Fruit fly (Drosophila melanogaster) whole organism, embryonic: ENCODE measurements around the gene CG15461.

Source experiments
- Adf1 ChIP-seq: fragments of 200-800 bp; sonication (Bioruptor generic); IDR thresholded peaks from 2 replicates; pipeline ENCODE4 v1.3.6; 2022; ENCODE audit warnings: missing biosample characterization, missing genetic modification characterization
- Awh ChIP-seq: fragments of 200-800 bp; sonication (Bioruptor generic); IDR thresholded peaks from 2 replicates; pipeline ENCODE4, ENCODE4 v1.3.6; 2022; ENCODE audit warnings: missing biosample characterization, missing genetic modification characterization
- BtbVII ChIP-seq: fragments of 200-800 bp; sonication (Bioruptor generic); optimal IDR thresholded peaks from 3 replicates; lab custom pipeline; 2017; ENCODE audit warnings: missing biosample characterization, mild to moderate bottlenecking, missing genetic modification characterization
- CG10267 ChIP-seq: fragments of 200-800 bp; sonication (Bioruptor generic); optimal IDR thresholded peaks from 2 replicates; lab custom pipeline; 2018; ENCODE audit warnings: missing biosample characterization, mild to moderate bottlenecking, missing genetic modification characterization, moderate library complexity
- CG12299 ChIP-seq: fragments of 200-800 bp; sonication (Bioruptor generic); optimal IDR thresholded peaks from 2 replicates; lab custom pipeline; 2018; ENCODE audit warnings: missing biosample characterization, mild to moderate bottlenecking, missing genetic modification characterization
- CG13624 ChIP-seq: fragments of 200-800 bp; sonication (Bioruptor generic); optimal IDR thresholded peaks from 2 replicates; lab custom pipeline; 2016; ENCODE audit warnings: missing biosample characterization, missing genetic modification characterization
- CG13894 ChIP-seq: fragments of 200-800 bp; sonication (Bioruptor generic); optimal IDR thresholded peaks from 3 replicates; lab custom pipeline; 2018; ENCODE audit warnings: missing biosample characterization, mild to moderate bottlenecking, missing genetic modification characterization, moderate library complexity
- CG14710 ChIP-seq: fragments of 200-800 bp; sonication (Bioruptor generic); optimal IDR thresholded peaks from 3 replicates; lab custom pipeline; 2019; ENCODE audit warnings: missing biosample characterization, mild to moderate bottlenecking, missing genetic modification characterization, moderate library complexity
- CG15269 ChIP-seq: fragments of 200-800 bp; sonication (Bioruptor generic); optimal IDR thresholded peaks from 2 replicates; lab custom pipeline; 2018; ENCODE audit warnings: missing biosample characterization, mild to moderate bottlenecking, missing genetic modification characterization, moderate library complexity
- CG1647 ChIP-seq: fragments of 200-800 bp; sonication (Bioruptor generic); optimal IDR thresholded peaks from 3 replicates; lab custom pipeline; 2016; ENCODE audit warnings: missing biosample characterization, missing genetic modification characterization
- CG16779 ChIP-seq: fragments of 200-800 bp; sonication (Bioruptor generic); IDR thresholded peaks from 2 replicates; pipeline ENCODE4 v1.3.6; 2022; ENCODE audit warnings: missing biosample characterization, missing genetic modification characterization
- CG17802 ChIP-seq: fragments of 200-800 bp; sonication (Bioruptor generic); optimal IDR thresholded peaks from 2 replicates; lab custom pipeline; 2018; ENCODE audit warnings: missing biosample characterization, mild to moderate bottlenecking, missing genetic modification characterization, moderate library complexity
- CG17912 ChIP-seq: fragments of 200-800 bp; sonication (Bioruptor generic); optimal IDR thresholded peaks from 2 replicates; lab custom pipeline; 2018; ENCODE audit warnings: missing biosample characterization, mild to moderate bottlenecking, missing genetic modification characterization
- CG18011 ChIP-seq: fragments of 200-800 bp; sonication (Bioruptor generic); optimal IDR thresholded peaks from 2 replicates; lab custom pipeline; 2017; ENCODE audit warnings: missing biosample characterization, missing genetic modification characterization, mild to moderate bottlenecking, moderate library complexity, missing genotype
- CG2199 ChIP-seq: fragments of 200-800 bp; sonication (Bioruptor generic); IDR thresholded peaks from 3 replicates; pipeline ENCODE4 v1.3.6; 2022; ENCODE audit warnings: missing biosample characterization, missing genetic modification characterization
- CG30020 ChIP-seq: fragments of 200-800 bp; optimal IDR thresholded peaks from 2 replicates; lab custom pipeline; 2019; ENCODE audit warnings: missing biosample characterization, mild to moderate bottlenecking, missing genetic modification characterization, moderate library complexity
- CG31441 ChIP-seq: fragments of 200-800 bp; sonication (Bioruptor generic); IDR thresholded peaks from 2 replicates; pipeline ENCODE4 v1.3.6; 2022; ENCODE audit warnings: missing biosample characterization, missing genetic modification characterization
- CG34224 ChIP-seq: fragments of 200-800 bp; sonication (Bioruptor generic); IDR thresholded peaks from 3 replicates; pipeline ENCODE4 v1.3.6; 2022; ENCODE audit warnings: missing biosample characterization, missing genetic modification characterization; ENCODE audit not compliant: partially characterized antibody
- Doc3 ChIP-seq: fragments of 200-800 bp; sonication (Bioruptor generic); IDR thresholded peaks from 3 replicates; pipeline ENCODE4 v1.3.6; 2022; ENCODE audit warnings: missing biosample characterization, missing genetic modification characterization; ENCODE audit not compliant: partially characterized antibody
- Ets97D ChIP-seq: fragments of 200-800 bp; sonication (Bioruptor generic); optimal IDR thresholded peaks from 3 replicates; lab custom pipeline; 2016; ENCODE audit warnings: missing biosample characterization, missing genetic modification characterization
- Lpt ChIP-seq: fragments of >200 bp; optimal IDR thresholded peaks from 2 replicates; lab custom pipeline; 2018; ENCODE audit warnings: missing biosample characterization, missing genetic modification characterization
- MBD-R2 ChIP-seq: fragments of 200-800 bp; sonication (Bioruptor generic); IDR thresholded peaks from 2 replicates; pipeline ENCODE4 v1.3.6; 2022; ENCODE audit warnings: missing biosample characterization, missing genetic modification characterization
- MESR4 ChIP-seq: fragments of 200-800 bp; sonication (Bioruptor generic); optimal IDR thresholded peaks from 2 replicates; lab custom pipeline; 2018; ENCODE audit warnings: missing biosample characterization, mild to moderate bottlenecking, missing genetic modification characterization, moderate library complexity
- Myb ChIP-seq: fragments of 200-800 bp; sonication (Bioruptor generic); optimal IDR thresholded peaks from 2 replicates; lab custom pipeline; 2016; ENCODE audit warnings: missing biosample characterization, missing genetic modification characterization
- NK7.1 ChIP-seq: fragments of 200-800 bp; sonication (Bioruptor generic); optimal IDR thresholded peaks from 3 replicates; lab custom pipeline; 2016; ENCODE audit warnings: missing biosample characterization, missing genetic modification characterization
- Oli ChIP-seq: fragments of 200-800 bp; sonication (Bioruptor generic); optimal IDR thresholded peaks from 2 replicates; lab custom pipeline; 2018; ENCODE audit warnings: missing biosample characterization, mild to moderate bottlenecking, missing genetic modification characterization, moderate library complexity
- Optix ChIP-seq: fragments of 200-800 bp; sonication (Bioruptor generic); IDR thresholded peaks from 3 replicates; pipeline ENCODE4 v1.3.6; 2022; ENCODE audit warnings: missing biosample characterization, missing genetic modification characterization
- Sry-δ ChIP-seq: fragments of 200-800 bp; sonication (Bioruptor generic); optimal IDR thresholded peaks from 2 replicates; lab custom pipeline; 2016; ENCODE audit warnings: missing biosample characterization, missing genetic modification characterization
- Trl ChIP-seq, 3 experiments: fragments of >200 bp in 2 of 3; fragments of 200-800 bp in 1 of 3; sonication (Bioruptor generic) in 1 of 3; optimal IDR thresholded peaks; 2 replicates in 1 of 3; 3 replicates in 2 of 3; lab custom pipeline; 2016 to 2017; ENCODE audit warnings: missing biosample characterization in 1 of 3, missing genetic modification characterization in 1 of 3
- ara ChIP-seq: fragments of 200-800 bp; sonication (Bioruptor generic); IDR thresholded peaks from 2 replicates; pipeline ENCODE4 v1.3.6; 2022; ENCODE audit warnings: missing biosample characterization, missing genetic modification characterization
- cas ChIP-seq: fragments of 200-800 bp; sonication (Bioruptor generic); IDR thresholded peaks from 2 replicates; pipeline ENCODE4 v1.3.6; 2022; ENCODE audit warnings: missing biosample characterization, missing genetic modification characterization
- ci ChIP-seq: fragments of 200-800 bp; sonication (Bioruptor generic); IDR thresholded peaks from 3 replicates; pipeline ENCODE4 v1.3.6; 2022; ENCODE audit warnings: missing biosample characterization, missing genetic modification characterization
- crc ChIP-seq: fragments of 200-800 bp; sonication (Bioruptor generic); optimal IDR thresholded peaks from 2 replicates; lab custom pipeline; 2016; ENCODE audit warnings: missing biosample characterization, missing genetic modification characterization
- disco-r ChIP-seq: fragments of 200-800 bp; sonication (Bioruptor generic); optimal IDR thresholded peaks from 2 replicates; lab custom pipeline; 2016; ENCODE audit warnings: missing biosample characterization, missing genetic modification characterization
- dmrt11E ChIP-seq: fragments of 200-800 bp; sonication (Bioruptor generic); optimal IDR thresholded peaks from 3 replicates; lab custom pipeline; 2018; ENCODE audit warnings: missing biosample characterization, mild to moderate bottlenecking, missing genetic modification characterization, moderate library complexity
- emc ChIP-seq: fragments of 200-800 bp; sonication (Bioruptor generic); optimal IDR thresholded peaks from 2 replicates; lab custom pipeline; 2016; ENCODE audit warnings: missing biosample characterization, missing genetic modification characterization
- esg ChIP-seq: fragments of 200-800 bp; sonication (Bioruptor generic); conservative IDR thresholded peaks from 2 replicates; pipeline ENCODE4 v1.3.6; 2022; ENCODE audit warnings: missing biosample characterization, missing genetic modification characterization
- gcm ChIP-seq: fragments of 200-800 bp; sonication (Bioruptor generic); optimal IDR thresholded peaks from 2 replicates; lab custom pipeline; 2019; ENCODE audit warnings: missing biosample characterization, mild to moderate bottlenecking, missing genetic modification characterization, moderate library complexity
- gem ChIP-seq: fragments of 200-800 bp; sonication (Bioruptor generic); optimal IDR thresholded peaks from 2 replicates; lab custom pipeline; 2019; ENCODE audit warnings: missing biosample characterization, mild to moderate bottlenecking, missing genetic modification characterization, moderate library complexity
- lmd ChIP-seq: fragments of 200-800 bp; sonication (Bioruptor generic); IDR thresholded peaks from 2 replicates; pipeline ENCODE4 v1.3.6; 2022; ENCODE audit warnings: missing biosample characterization, missing genetic modification characterization
- psq ChIP-seq: fragments of 200-800 bp; sonication (Bioruptor generic); optimal IDR thresholded peaks from 2 replicates; lab custom pipeline; 2017; ENCODE audit warnings: missing biosample characterization, missing genetic modification characterization
- ranshi ChIP-seq: fragments of 200-800 bp; sonication (Bioruptor generic); IDR thresholded peaks from 2 replicates; pipeline ENCODE4 v1.3.6; 2022; ENCODE audit warnings: missing biosample characterization, missing genetic modification characterization
- row ChIP-seq: fragments of 200-800 bp; sonication (Bioruptor generic); IDR thresholded peaks from 3 replicates; pipeline ENCODE4 v1.3.6; 2022; ENCODE audit warnings: missing biosample characterization, missing genetic modification characterization
- run ChIP-seq: fragments of 200-800 bp; sonication (Bioruptor generic); optimal IDR thresholded peaks from 3 replicates; lab custom pipeline; 2018; ENCODE audit warnings: missing biosample characterization, mild to moderate bottlenecking, missing genetic modification characterization
- schlank ChIP-seq: fragments of 200-800 bp; sonication (Bioruptor generic); optimal IDR thresholded peaks from 2 replicates; lab custom pipeline; 2018; ENCODE audit warnings: missing biosample characterization, mild to moderate bottlenecking, missing genetic modification characterization
- so ChIP-seq: fragments of 200-800 bp; sonication (Bioruptor generic); IDR thresholded peaks from 3 replicates; pipeline ENCODE4 v1.3.6; 2022; ENCODE audit warnings: missing biosample characterization, missing genetic modification characterization
- tup ChIP-seq: fragments of 200-800 bp; sonication (Bioruptor generic); optimal IDR thresholded peaks from 2 replicates; lab custom pipeline; 2016; ENCODE audit warnings: missing biosample characterization, mild to moderate bottlenecking, missing genetic modification characterization, moderate library complexity
- unc-4 ChIP-seq: fragments of 200-800 bp; sonication (Bioruptor generic); IDR thresholded peaks from 2 replicates; pipeline ENCODE4 v1.3.6; 2022; ENCODE audit warnings: missing biosample characterization, missing genetic modification characterization; ENCODE audit not compliant: partially characterized antibody
- unpg ChIP-seq: fragments of 200-800 bp; sonication (Bioruptor generic); optimal IDR thresholded peaks from 3 replicates; lab custom pipeline; 2018; ENCODE audit warnings: missing biosample characterization, mild to moderate bottlenecking, missing genetic modification characterization, moderate library complexity
- zen ChIP-seq: fragments of 200-800 bp; sonication (Bioruptor generic); optimal IDR thresholded peaks from 3 replicates; lab custom pipeline; 2018; ENCODE audit warnings: missing biosample characterization, mild to moderate bottlenecking, missing genetic modification characterization, moderate library complexity
- zfh1 ChIP-seq: fragments of 200-800 bp; sonication (Bioruptor generic); IDR thresholded peaks from 3 replicates; pipeline ENCODE4 v1.3.6; 2022; ENCODE audit warnings: missing biosample characterization, missing genetic modification characterization

CG15461 gene

dm6 chrX:20480382-20480781 is 5.6 kb upstream of the CG15461 start (continued):
- peak; percentile 46 for TF ChIP-seq emc (GFP tag; lab: Kevin White, UChicago)
- peak; percentile 7 for TF ChIP-seq tup (GFP tag; lab: Kevin White, UChicago)
- peak; percentile 13 for TF ChIP-seq MESR4 (GFP tag; lab: Kevin White, UChicago)
- peak; percentile 70 for TF ChIP-seq CG13624 (GFP tag; lab: Kevin White, UChicago)
- no peak for TF ChIP-seq cas (GFP tag; lab: Robert Waterston, UW)
- peak; percentile 85 for TF ChIP-seq unpg (GFP tag; lab: Kevin White, UChicago)
- peak; percentile 48 for TF ChIP-seq BtbVII (GFP tag; lab: Kevin White, UChicago)
- peak; percentile 45 for TF ChIP-seq Ets97D (GFP tag; lab: Kevin White, UChicago)
- no peak for TF ChIP-seq ara (GFP tag; lab: Robert Waterston, UW)
- TF ChIP-seq CG18011: peak; percentile 36
- TF ChIP-seq CG17802: peak; percentile 48
- no peak for TF ChIP-seq CG13894
- TF ChIP-seq run: peak; percentile 14
- no peak for TF ChIP-seq Doc3 (GFP tag; lab: Robert Waterston, UW)
- TF ChIP-seq CG17912 (GFP tag; lab: Kevin White, UChicago): no peak
- TF ChIP-seq esg (GFP tag; lab: Robert Waterston, UW): peak; percentile 71
- TF ChIP-seq CG16779 (GFP tag; lab: Robert Waterston, UW): no peak
- TF ChIP-seq psq (GFP tag; lab: Kevin White, UChicago): peak; percentile 9
- peak; percentile 40 for TF ChIP-seq CG14710 (tag; lab: Kevin White, UChicago)
- peak; percentile 12 for TF ChIP-seq Sry-δ (GFP tag; lab: Kevin White, UChicago)
- peak; percentile 67 for TF ChIP-seq lmd (GFP tag; lab: Robert Waterston, UW)
- peak; percentile 78 for TF ChIP-seq Oli (tag; lab: Kevin White, UChicago)
- peak; percentile 64 for TF ChIP-seq CG1647 (GFP tag; lab: Kevin White, UChicago)
- no peak; the same call in 1 of the 2 replicates for TF ChIP-seq CG31441 (GFP tag; lab: Robert Waterston, UW)
- TF ChIP-seq Adf1: no peak
- no peak for TF ChIP-seq CG12299 (tag; lab: Kevin White, UChicago)
- no peak for TF ChIP-seq CG10267 (tag; lab: Kevin White, UChicago)
- no peak for TF ChIP-seq CG34224 (GFP tag; lab: Robert Waterston, UW)
- TF ChIP-seq Optix: peak; percentile 83
- TF ChIP-seq Lpt (GFP tag; lab: Kevin White, UChicago): no peak
- peak; percentile 91 for TF ChIP-seq ci
- TF ChIP-seq zfh1 (GFP tag; lab: Robert Waterston, UW): peak; percentile 64; the same call in 1 of the 3 replicates
- TF ChIP-seq CG30020 (tag; lab: Kevin White, UChicago): no peak
- TF ChIP-seq schlank (tag; lab: Kevin White, UChicago): peak; percentile 24
- peak; percentile 51 for TF ChIP-seq NK7.1 (GFP tag; lab: Kevin White, UChicago)
- TF ChIP-seq crc: peak; percentile 56
- TF ChIP-seq so: peak; percentile 80
- TF ChIP-seq dmrt11E: peak; percentile 75
- TF ChIP-seq row (GFP tag; lab: Robert Waterston, UW): peak; percentile 79
- TF ChIP-seq Awh (GFP tag; lab: Robert Waterston, UW): peak; percentile 69
- TF ChIP-seq CG2199: peak; percentile 54; the same call in 1 of the 3 replicates
- TF ChIP-seq Trl (optimal IDR thresholded peaks at IDR 0.05; lab: Kevin White, UChicago): no peak
- TF ChIP-seq Trl (GFP tag; optimal IDR thresholded peaks at IDR 0.05; lab: Kevin White, UChicago): peak; percentile 21
- peak; percentile 85 for TF ChIP-seq gem (tag; lab: Kevin White, UChicago)
- TF ChIP-seq MBD-R2 (GFP tag; lab: Robert Waterston, UW): peak; percentile 31; the same call in 1 of the 2 replicates
- TF ChIP-seq CG15269 (tag; lab: Kevin White, UChicago): peak; percentile 80
- peak; percentile 46 for TF ChIP-seq gcm (GFP tag; lab: Kevin White, UChicago)
- peak; percentile 81 for TF ChIP-seq ranshi
- peak; percentile 63 for TF ChIP-seq zen (tag; lab: Kevin White, UChicago)
- TF ChIP-seq Myb: peak; percentile 49
- no peak for TF ChIP-seq unc-4 (GFP tag; lab: Robert Waterston, UW)
- peak; percentile 72 for TF ChIP-seq disco-r (GFP tag; lab: Kevin White, UChicago)
